Worm (Caenorhabditis elegans): Measurements from ENCODE around the gene C44B9.3.

The C44B9.3 gene

ce11 chrIII:10848858-10849257 lies 31.1 kb downstream of the C44B9.3 start, which contains the start of the genes fbxb-85 and hex-3 (continued):
- TF ChIP-seq R02D3.7 (tag; optimal IDR thresholded peaks at IDR 0.05) (peak; percentile 65), sma-9 (GFP tag; optimal IDR thresholded peaks at IDR 0.05) (peak; percentile 95), sma-9 (tag; optimal IDR thresholded peaks at IDR 0.05) (no peak), alr-1 (tag; optimal IDR thresholded peaks at IDR 0.05) (peak; percentile 69), ceh-16 (tag; optimal IDR thresholded peaks at IDR 0.05) (peak; percentile 81), nhr-25 (tag; optimal IDR thresholded peaks at IDR 0.05) (peak; percentile 95), elt-3 (tag; optimal IDR thresholded peaks at IDR 0.05) (no peak), unc-55 (GFP tag; optimal IDR thresholded peaks at IDR 0.05) (peak; percentile 98), elt-1 (tag; optimal IDR thresholded peaks at IDR 0.05) (no peak), peb-1 (tag; optimal IDR thresholded peaks at IDR 0.05) (no peak), nhr-6 (tag; optimal IDR thresholded peaks at IDR 0.05) (peak; percentile 89), lin-39 (tag; optimal IDR thresholded peaks at IDR 0.05) (no peak), zag-1 (tag; optimal IDR thresholded peaks at IDR 0.05) (peak; percentile 70), ama-1 (optimal IDR thresholded peaks at IDR 0.05) (peak; percentile 48), dmd-4 (tag; optimal IDR thresholded peaks at IDR 0.05) (peak; percentile 19), unc-39 (tag; optimal IDR thresholded peaks at IDR 0.05) (no peak), crh-2 (tag; optimal IDR thresholded peaks at IDR 0.05) (peak; percentile 97), skn-1 (tag; optimal IDR thresholded peaks at IDR 0.05) (peak; percentile 60), Y55F3AM.14 (GFP tag; optimal IDR thresholded peaks at IDR 0.05) (peak; percentile 54), nhr-12 (tag; optimal IDR thresholded peaks at IDR 0.05) (peak; percentile 12), gmeb-1 (tag; optimal IDR thresholded peaks at IDR 0.05) (peak; percentile 97), nhr-129 (tag; optimal IDR thresholded peaks at IDR 0.05) (peak; percentile 73), nhr-237 (tag; optimal IDR thresholded peaks at IDR 0.05) (peak; percentile 22), snpc-4 (tag; optimal IDR thresholded peaks at IDR 0.05) (peak; percentile 84)

DNA sequence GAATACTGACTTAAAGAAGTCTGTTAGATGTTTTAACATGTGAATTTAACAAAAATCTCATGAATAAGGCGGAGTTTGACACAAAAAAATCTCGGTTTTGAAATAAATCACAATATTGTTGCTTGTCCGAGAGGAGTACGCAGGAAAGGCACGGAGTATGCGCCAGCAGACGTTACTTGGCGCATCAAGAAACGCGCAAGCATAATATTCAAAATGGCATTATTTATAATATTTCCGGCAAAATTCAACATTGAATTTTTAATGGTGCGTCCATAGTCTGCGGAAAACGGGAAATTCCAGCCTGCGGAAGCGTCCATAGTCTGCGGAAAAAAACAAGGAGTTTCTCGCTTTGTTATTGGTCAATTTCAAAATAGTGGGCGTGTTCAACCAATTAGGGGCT lies 35.1 kb downstream of the C44B9.3 start, which contains the start of gene pde-12:
Gene pde-12 (minus strand): TSS at position 148 of the 400 bp plus-strand sequence.
- TF ChIP-seq mdl-1 (tag; optimal IDR thresholded peaks at IDR 0.05) = peak in 1 of 2 experiments; percentile 23
- no peak for TF ChIP-seq aly-2 (tag; optimal IDR thresholded peaks at IDR 0.05)
- no peak for TF ChIP-seq dmd-4 (tag; optimal IDR thresholded peaks at IDR 0.05)
- TF ChIP-seq C34F6.9 (tag; optimal IDR thresholded peaks at IDR 0.05) = peak; percentile 90
- TF ChIP-seq Y55F3AM.14 (GFP tag; optimal IDR thresholded peaks at IDR 0.05) = no peak
- TF ChIP-seq sma-9 (GFP tag; optimal IDR thresholded peaks at IDR 0.05) = no peak
- no peak for TF ChIP-seq sma-9 (tag; optimal IDR thresholded peaks at IDR 0.05)
- peak; percentile 83 for TF ChIP-seq crh-2 (tag; optimal IDR thresholded peaks at IDR 0.05)
- TF ChIP-seq zag-1 (tag; optimal IDR thresholded peaks at IDR 0.05) = no peak
- peak; percentile 79 for TF ChIP-seq F13H6.1 (tag; optimal IDR thresholded peaks at IDR 0.05)
- peak; percentile 94 for TF ChIP-seq sma-3 (GFP tag; optimal IDR thresholded peaks at IDR 0.05)
- TF ChIP-seq nhr-237 (tag; optimal IDR thresholded peaks at IDR 0.05) = peak; percentile 17
- TF ChIP-seq lin-39 (tag; optimal IDR thresholded peaks at IDR 0.05) = no peak
- peak; percentile 86 for TF ChIP-seq lin-13 (GFP tag; optimal IDR thresholded peaks at IDR 0.05)
- TF ChIP-seq unc-62 (GFP tag; optimal IDR thresholded peaks at IDR 0.05) = no peak
- no peak for TF ChIP-seq ztf-11 (tag; optimal IDR thresholded peaks at IDR 0.05)
- no peak for TF ChIP-seq mbf-1 (tag; optimal IDR thresholded peaks at IDR 0.05)
- TF ChIP-seq lsy-2 (tag; optimal IDR thresholded peaks at IDR 0.05) = peak; percentile 87 to 92
- peak; percentile 72 for TF ChIP-seq snpc-4 (tag; optimal IDR thresholded peaks at IDR 0.05)
- peak; percentile 72 for TF ChIP-seq egl-27 (tag; optimal IDR thresholded peaks at IDR 0.05)
- peak; percentile 82 for TF ChIP-seq nhr-129 (tag; optimal IDR thresholded peaks at IDR 0.05)
- TF ChIP-seq elt-1 (tag; optimal IDR thresholded peaks at IDR 0.05) = no peak
- TF ChIP-seq alr-1 (tag; optimal IDR thresholded peaks at IDR 0.05) = no peak
- TF ChIP-seq nhr-23 (tag; optimal IDR thresholded peaks at IDR 0.05) = no peak
- peak; percentile 23 for TF ChIP-seq ZK546.5 (tag; optimal IDR thresholded peaks at IDR 0.05)
- TF ChIP-seq unc-55 (GFP tag; optimal IDR thresholded peaks at IDR 0.05) = peak; percentile 87
- peak; percentile 83 for TF ChIP-seq nhr-25 (tag; optimal IDR thresholded peaks at IDR 0.05)
- TF ChIP-seq R02D3.7 (tag; optimal IDR thresholded peaks at IDR 0.05) = peak; percentile 58
- TF ChIP-seq lin-11 (tag; optimal IDR thresholded peaks at IDR 0.05) = peak; percentile 77
- peak; percentile 46 for TF ChIP-seq ztf-4 (tag; optimal IDR thresholded peaks at IDR 0.05)
- TF ChIP-seq unc-39 (tag; optimal IDR thresholded peaks at IDR 0.05) = no peak
- peak; percentile 13 for TF ChIP-seq blmp-1 (tag; optimal IDR thresholded peaks at IDR 0.05; ENCODE audit: insufficient read depth)
- TF ChIP-seq elt-3 (tag; optimal IDR thresholded peaks at IDR 0.05) = no peak
- TF ChIP-seq nhr-6 (tag; optimal IDR thresholded peaks at IDR 0.05) = peak; percentile 75
- peak; percentile 54 for TF ChIP-seq fos-1 (tag; optimal IDR thresholded peaks at IDR 0.05)
- TF ChIP-seq sem-4 (tag; optimal IDR thresholded peaks at IDR 0.05) = peak; percentile 10
- no peak for TF ChIP-seq ama-1 (optimal IDR thresholded peaks at IDR 0.05)
- TF ChIP-seq nhr-10 (tag; optimal IDR thresholded peaks at IDR 0.05) = peak; percentile 20
- peak; percentile 91 for TF ChIP-seq gmeb-1 (tag; optimal IDR thresholded peaks at IDR 0.05)
- no peak for TF ChIP-seq peb-1 (tag; optimal IDR thresholded peaks at IDR 0.05)
- peak; percentile 64 for TF ChIP-seq mab-5 (tag; optimal IDR thresholded peaks at IDR 0.05)
- no peak for TF ChIP-seq ztf-1 (GFP tag; conservative IDR thresholded peaks at IDR 0.05)
- peak; percentile 84 for TF ChIP-seq nhr-21 (tag; optimal IDR thresholded peaks at IDR 0.05)
- peak; percentile 27 for TF ChIP-seq ceh-16 (tag; optimal IDR thresholded peaks at IDR 0.05)
- TF ChIP-seq skn-1 (tag; optimal IDR thresholded peaks at IDR 0.05) = no peak
- no peak for TF ChIP-seq ceh-82 (tag; optimal IDR thresholded peaks at IDR 0.05)
- peak; percentile 75 for TF ChIP-seq nhr-77 (tag; optimal IDR thresholded peaks at IDR 0.05)
- TF ChIP-seq nhr-11 (tag; optimal IDR thresholded peaks at IDR 0.05) = no peak

All from whole organism, L2 larva.